Fruit fly (Drosophila melanogaster): Measurements from ENCODE around the gene tacc.

Gene tacc

DNA sequence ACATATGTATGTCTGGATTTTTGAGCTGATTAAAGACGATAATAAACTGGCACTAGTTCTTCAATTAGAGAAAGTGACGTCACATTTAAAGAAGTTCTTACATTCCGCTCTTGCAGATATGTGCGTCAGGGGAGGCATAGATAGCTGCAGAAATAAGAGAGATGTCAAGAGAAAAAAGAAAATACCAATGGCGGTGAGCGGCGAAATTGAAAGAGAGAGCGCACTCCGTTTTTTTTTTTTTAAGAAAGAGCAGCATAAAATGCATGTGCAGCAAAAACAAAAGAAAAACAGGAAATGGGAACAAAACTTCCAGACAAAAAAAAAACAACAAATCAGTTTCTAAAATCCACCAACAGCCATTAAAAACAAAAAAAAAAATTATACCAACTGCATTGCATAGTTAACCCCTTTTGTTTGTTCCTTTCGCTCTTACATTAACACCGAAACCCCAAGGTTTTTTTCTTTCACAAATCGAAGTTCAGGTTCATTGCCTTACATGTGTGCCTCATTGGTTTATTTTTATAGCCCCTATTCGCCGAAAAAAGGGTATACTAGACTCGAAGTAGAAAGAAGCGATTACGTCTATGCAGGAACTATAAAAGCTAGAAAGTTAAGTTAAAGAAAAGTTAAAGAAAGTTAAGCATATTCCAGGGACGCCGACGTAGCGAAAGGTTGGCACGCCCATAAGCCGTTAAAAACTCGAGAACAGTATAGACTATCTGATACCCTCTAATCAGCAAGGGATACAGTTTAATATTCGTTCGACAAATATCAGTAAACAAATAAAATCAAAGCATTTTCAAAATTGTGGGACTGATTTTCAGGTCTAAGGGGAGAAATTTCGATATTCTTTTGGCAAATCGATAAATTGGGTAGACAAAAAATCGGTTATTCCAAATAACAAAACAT is 8.0 kb downstream of the tacc start (continued):
- TF ChIP-seq Eip78C (GFP tag) (peak; percentile 79), spab (GFP tag; optimal IDR thresholded peaks at IDR 0.05) (peak; percentile 64), Ets21C (GFP tag; optimal IDR thresholded peaks at IDR 0.05) (no peak), eg (GFP tag; IDR thresholded peaks at IDR 0.05) (peak; percentile 90), achi (GFP tag; optimal IDR thresholded peaks at IDR 0.05) (peak; percentile 17), Sox14 (GFP tag; optimal IDR thresholded peaks at IDR 0.05) (no peak), CG8632 (GFP tag; optimal IDR thresholded peaks at IDR 0.05) (peak; percentile 9), acj6 (GFP tag; optimal IDR thresholded peaks at IDR 0.05) (no peak), CG15336 (GFP tag; IDR thresholded peaks at IDR 0.05) (peak; percentile 87), lz (GFP tag; optimal IDR thresholded peaks at IDR 0.05) (no peak)

DNA sequence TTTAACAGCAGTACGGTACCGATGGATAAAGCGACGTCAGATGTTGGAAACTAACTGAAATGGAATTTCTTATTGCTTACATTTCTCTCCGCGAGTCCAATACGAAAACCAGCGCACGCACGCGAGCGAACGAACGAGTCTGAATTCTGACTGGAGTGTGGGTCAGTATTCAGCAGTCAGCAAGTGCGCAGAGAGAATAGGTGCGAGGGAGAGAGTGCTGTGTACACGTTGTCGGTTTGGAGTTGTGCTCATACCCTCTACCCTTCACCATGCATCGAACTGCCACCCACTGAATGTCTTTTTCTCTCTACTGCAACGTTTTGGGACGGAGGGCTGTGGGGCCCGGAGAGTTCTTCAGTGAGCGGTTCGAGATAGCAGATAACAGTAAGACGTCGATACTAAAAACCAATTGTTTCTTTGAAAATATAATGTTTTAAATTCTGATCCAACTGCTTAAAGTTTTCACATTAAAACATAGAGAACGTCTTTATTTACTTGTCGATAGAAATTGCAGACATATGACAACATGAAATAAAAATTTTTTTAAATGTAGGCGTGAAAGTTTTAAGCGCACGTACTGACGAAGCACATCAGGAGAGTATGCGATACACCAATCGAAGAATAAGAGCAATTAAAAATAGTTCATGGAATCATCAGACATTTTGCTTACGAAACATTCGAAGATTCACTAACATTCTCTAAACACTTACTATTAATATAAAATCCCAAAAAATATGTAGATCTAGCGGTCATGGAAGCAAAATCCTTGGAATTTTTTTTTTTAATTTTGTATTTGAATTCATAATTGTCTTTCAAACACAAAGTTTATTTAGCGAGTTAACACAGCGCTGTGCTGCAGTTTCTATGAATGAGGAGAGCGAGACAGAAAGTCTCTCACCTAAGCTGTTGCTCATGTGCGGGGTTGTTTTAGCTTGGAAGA is 9.1 kb downstream of the tacc start:
- TF ChIP-seq Sox15 (GFP tag; optimal IDR thresholded peaks at IDR 0.05) (peak; percentile 81), Ets21C (GFP tag; optimal IDR thresholded peaks at IDR 0.05) (peak; percentile 77), vri (GFP tag; optimal IDR thresholded peaks at IDR 0.05) (peak; percentile 55), CG8319 (GFP tag; optimal IDR thresholded peaks at IDR 0.05) (peak; percentile 74), CG32006 (GFP tag; optimal IDR thresholded peaks at IDR 0.05) (peak; percentile 98), CG7368 (GFP tag; optimal IDR thresholded peaks at IDR 0.05) (peak; percentile 59), Eip75B (GFP tag; optimal IDR thresholded peaks at IDR 0.05) (peak; percentile 89), lz (GFP tag; optimal IDR thresholded peaks at IDR 0.05) (peak; percentile 88), CG8119 (GFP tag; IDR thresholded peaks at IDR 0.05) (no peak), cyc (GFP tag; optimal IDR thresholded peaks at IDR 0.05) (peak; percentile 82), CG3919 (GFP tag; optimal IDR thresholded peaks at IDR 0.05) (peak; percentile 86), OdsH (GFP tag; optimal IDR thresholded peaks at IDR 0.05) (peak; percentile 91), Smox (GFP tag; optimal IDR thresholded peaks at IDR 0.05) (peak; percentile 86), svp (GFP tag) (peak; percentile 94), dsx (GFP tag; optimal IDR thresholded peaks at IDR 0.05; ENCODE audit: poor library complexity, severe bottlenecking) (peak; percentile 47), achi (GFP tag; optimal IDR thresholded peaks at IDR 0.05) (peak; percentile 85), net (GFP tag; optimal IDR thresholded peaks at IDR 0.05) (peak; percentile 92), Eip78C (GFP tag) (peak; percentile 98), CG11762 (GFP tag; optimal IDR thresholded peaks at IDR 0.05; ENCODE audit: insufficient read depth) (peak; percentile 78), ss (GFP tag; optimal IDR thresholded peaks at IDR 0.05) (peak; percentile 49 to 66), CG6163 (GFP tag; IDR thresholded peaks at IDR 0.05) (no peak), Hr4 (GFP tag; optimal IDR thresholded peaks at IDR 0.05) (peak; percentile 95), CG10669 (GFP tag; optimal IDR thresholded peaks at IDR 0.05) (peak; percentile 70), Sox102F (GFP tag; optimal IDR thresholded peaks at IDR 0.05) (peak; percentile 75), fkh (GFP tag; optimal IDR thresholded peaks at IDR 0.05) (peak; percentile 83), Met (GFP tag; optimal IDR thresholded peaks at IDR 0.05) (peak; percentile 90), Lpt (GFP tag; optimal IDR thresholded peaks at IDR 0.05) (peak; percentile 78), Sox14 (GFP tag; optimal IDR thresholded peaks at IDR 0.05) (peak; percentile 92), dac (GFP tag; optimal IDR thresholded peaks at IDR 0.05) (peak; percentile 82), CG6276 (GFP tag; optimal IDR thresholded peaks at IDR 0.05) (peak; percentile 92), CG16779 (tag; optimal IDR thresholded peaks at IDR 0.05) (peak; percentile 40), CG4318 (GFP tag; optimal IDR thresholded peaks at IDR 0.05) (peak; percentile 94), topi (GFP tag; optimal IDR thresholded peaks at IDR 0.05) (peak; percentile 88), CG9139 (GFP tag; optimal IDR thresholded peaks at IDR 0.05) (peak; percentile 63), esn (GFP tag; optimal IDR thresholded peaks at IDR 0.05) (peak; percentile 92), CG34406 (GFP tag; optimal IDR thresholded peaks at IDR 0.05) (peak; percentile 79), CG3032 (tag; optimal IDR thresholded peaks at IDR 0.05) (peak; percentile 74), CG1621 (tag; optimal IDR thresholded peaks at IDR 0.05) (peak; percentile 1), CG11294 (GFP tag; IDR thresholded peaks at IDR 0.05) (no peak), Gug (GFP tag; IDR thresholded peaks at IDR 0.05) (no peak)

Data from whole organism, prepupa.